Fruit fly (Drosophila melanogaster): ENCODE measurements around the gene kay.

Gene kay

DNA sequence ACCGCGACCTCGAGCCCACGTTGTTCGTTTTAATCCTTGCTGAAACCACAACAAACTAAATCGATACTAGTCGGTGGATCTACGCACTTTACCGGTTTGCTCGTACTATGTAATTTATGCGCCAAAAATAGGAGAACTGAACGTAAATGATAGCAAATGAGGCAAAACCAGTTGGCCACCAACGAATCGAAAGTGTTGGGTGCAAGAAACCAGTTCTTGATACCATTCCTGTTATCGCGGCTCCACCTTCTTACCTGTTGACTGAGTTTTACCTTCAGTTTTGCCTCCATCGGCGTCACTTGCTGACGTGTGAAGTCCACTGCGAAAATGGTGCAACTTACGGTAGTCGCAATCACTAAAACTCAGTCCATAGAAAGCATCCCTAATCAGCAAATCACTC, 25.7 kb upstream of the kay start:
- TF ChIP-seq CG7045 (GFP tag; optimal IDR thresholded peaks at IDR 0.05) (no peak), CG5204 (GFP tag; optimal IDR thresholded peaks at IDR 0.05) (no peak)

DNA sequence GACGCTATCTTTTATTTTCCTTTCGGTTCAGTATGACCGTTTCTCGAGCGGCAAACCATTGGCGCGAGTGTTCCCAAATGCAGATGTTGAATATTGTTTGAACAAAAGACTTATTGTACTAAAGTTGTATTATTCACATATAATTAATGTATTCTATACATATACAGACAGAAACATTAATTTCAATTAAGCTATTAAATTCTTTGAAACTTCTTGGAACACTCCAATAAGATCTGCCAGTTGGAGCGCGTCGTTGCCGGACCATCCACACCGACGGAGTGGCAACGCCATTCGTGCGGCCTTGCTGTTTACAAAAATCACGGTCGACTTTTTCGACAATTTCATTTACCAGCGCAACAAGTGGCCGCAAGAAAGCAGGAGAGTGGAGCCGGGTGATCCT, 20.7 kb upstream of the kay start, which contains the start of the genes Wdr24 and IntS11:
TSS of gene Wdr24 (minus strand) at position 37 of the 400 bp plus-strand sequence.
TSS of gene IntS11 (plus strand) at position 282 of the 400 bp plus-strand sequence.
- TF ChIP-seq CG7101 (tag; optimal IDR thresholded peaks at IDR 0.05) = peak; percentile 99
- no peak for TF ChIP-seq CG5204 (GFP tag; optimal IDR thresholded peaks at IDR 0.05)
- no peak for TF ChIP-seq kay (GFP tag; ENCODE audit: borderline replicate concordance)
- no peak for TF ChIP-seq Hr96 (GFP tag; optimal IDR thresholded peaks at IDR 0.05)
- peak; percentile 92 for TF ChIP-seq bab1 (GFP tag; optimal IDR thresholded peaks at IDR 0.05)
- peak; percentile 67 for TF ChIP-seq tj (GFP tag; optimal IDR thresholded peaks at IDR 0.05)
- peak; percentile 91 for TF ChIP-seq CG1620 (GFP tag; optimal IDR thresholded peaks at IDR 0.05)
- TF ChIP-seq Crg-1 (GFP tag; optimal IDR thresholded peaks at IDR 0.05) = peak; percentile 96
- TF ChIP-seq CG14711 (tag; optimal IDR thresholded peaks at IDR 0.05) = peak; percentile 93
- peak; percentile 55 for TF ChIP-seq Clk (GFP tag; optimal IDR thresholded peaks at IDR 0.05)
- peak; percentile 80 for TF ChIP-seq cic (GFP tag; optimal IDR thresholded peaks at IDR 0.05)
- TF ChIP-seq cnc (optimal IDR thresholded peaks at IDR 0.05) = no peak
- TF ChIP-seq pad (GFP tag; optimal IDR thresholded peaks at IDR 0.05) = peak; percentile 87
- peak; percentile 97 for TF ChIP-seq CG12768 (GFP tag; optimal IDR thresholded peaks at IDR 0.05)
- TF ChIP-seq CG33017 (tag; optimal IDR thresholded peaks at IDR 0.05) = peak; percentile 96
- TF ChIP-seq Mnt (GFP tag; optimal IDR thresholded peaks at IDR 0.05) = peak; percentile 85
- peak; percentile 92 for TF ChIP-seq CG11617 (GFP tag; optimal IDR thresholded peaks at IDR 0.05)
- no peak for TF ChIP-seq toe (GFP tag; optimal IDR thresholded peaks at IDR 0.05)
- TF ChIP-seq CG7045 (GFP tag; optimal IDR thresholded peaks at IDR 0.05) = peak; percentile 97
- no peak for TF ChIP-seq ovo (GFP tag; optimal IDR thresholded peaks at IDR 0.05)

DNA sequence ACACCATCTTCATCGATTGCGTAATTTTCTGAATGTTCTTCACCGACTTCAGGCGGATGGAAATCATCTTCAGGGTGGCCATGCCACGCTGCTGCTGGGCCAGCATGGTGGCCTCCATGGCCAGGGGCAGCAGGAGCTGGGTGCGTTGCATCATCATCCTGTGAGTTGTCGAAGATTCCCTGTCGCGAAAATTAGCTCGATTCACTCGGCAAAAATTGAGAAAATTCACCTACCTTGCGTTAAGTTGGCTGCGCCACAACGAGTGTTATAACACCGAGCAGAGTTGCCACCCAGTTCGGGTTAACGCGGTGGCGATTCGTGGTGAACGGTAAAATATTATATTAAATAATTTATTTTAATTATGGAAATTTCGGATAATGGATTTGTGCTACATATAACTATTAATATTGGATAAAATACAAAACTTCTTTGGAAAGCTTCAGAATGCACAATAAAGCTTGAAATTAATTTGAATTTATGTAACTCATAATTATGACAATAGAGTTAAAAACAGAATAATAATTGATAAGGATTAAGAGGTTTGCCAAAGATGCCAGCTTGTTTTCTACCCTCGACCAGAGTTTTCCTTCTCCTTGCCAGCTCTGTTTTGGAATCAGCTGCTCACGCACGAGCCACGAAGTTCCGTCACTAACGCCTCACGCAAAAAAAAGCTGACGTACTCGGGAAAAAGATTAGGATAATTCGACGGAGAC, 17.0 kb upstream of the kay start, which contains the start of the genes ATPsyngamma and yata:
TSS of gene ATPsyngamma (minus strand) at position 573 of the 713 bp plus-strand sequence.
TSS of gene yata (plus strand) at position 629 of the 713 bp plus-strand sequence.
- peak; percentile 82 for TF ChIP-seq CG14711 (tag; optimal IDR thresholded peaks at IDR 0.05)
- peak; percentile 57 for TF ChIP-seq ovo (GFP tag; optimal IDR thresholded peaks at IDR 0.05)
- no peak for TF ChIP-seq CG12768 (GFP tag; optimal IDR thresholded peaks at IDR 0.05)
- TF ChIP-seq Clk (GFP tag; optimal IDR thresholded peaks at IDR 0.05) = no peak
- TF ChIP-seq CG7101 (tag; optimal IDR thresholded peaks at IDR 0.05) = peak; percentile 64
- TF ChIP-seq CG5204 (GFP tag; optimal IDR thresholded peaks at IDR 0.05) = no peak
- TF ChIP-seq pad (GFP tag; optimal IDR thresholded peaks at IDR 0.05) = peak; percentile 35
- TF ChIP-seq kay (GFP tag; ENCODE audit: borderline replicate concordance) = no peak
- no peak for TF ChIP-seq toe (GFP tag; optimal IDR thresholded peaks at IDR 0.05)
- TF ChIP-seq CG7045 (GFP tag; optimal IDR thresholded peaks at IDR 0.05) = peak; percentile 28
- no peak for TF ChIP-seq Crg-1 (GFP tag; optimal IDR thresholded peaks at IDR 0.05)
- TF ChIP-seq cnc (optimal IDR thresholded peaks at IDR 0.05) = no peak
- no peak for TF ChIP-seq cic (GFP tag; optimal IDR thresholded peaks at IDR 0.05)
- no peak for TF ChIP-seq Hr96 (GFP tag; optimal IDR thresholded peaks at IDR 0.05)
- TF ChIP-seq bab1 (GFP tag; optimal IDR thresholded peaks at IDR 0.05) = peak; percentile 22
- no peak for TF ChIP-seq CG1620 (GFP tag; optimal IDR thresholded peaks at IDR 0.05)
- TF ChIP-seq CG33017 (tag; optimal IDR thresholded peaks at IDR 0.05) = no peak
- TF ChIP-seq Mnt (GFP tag; optimal IDR thresholded peaks at IDR 0.05) = peak; percentile 52
- TF ChIP-seq CG11617 (GFP tag; optimal IDR thresholded peaks at IDR 0.05) = peak; percentile 55
- TF ChIP-seq tj (GFP tag; optimal IDR thresholded peaks at IDR 0.05) = peak; percentile 91

DNA sequence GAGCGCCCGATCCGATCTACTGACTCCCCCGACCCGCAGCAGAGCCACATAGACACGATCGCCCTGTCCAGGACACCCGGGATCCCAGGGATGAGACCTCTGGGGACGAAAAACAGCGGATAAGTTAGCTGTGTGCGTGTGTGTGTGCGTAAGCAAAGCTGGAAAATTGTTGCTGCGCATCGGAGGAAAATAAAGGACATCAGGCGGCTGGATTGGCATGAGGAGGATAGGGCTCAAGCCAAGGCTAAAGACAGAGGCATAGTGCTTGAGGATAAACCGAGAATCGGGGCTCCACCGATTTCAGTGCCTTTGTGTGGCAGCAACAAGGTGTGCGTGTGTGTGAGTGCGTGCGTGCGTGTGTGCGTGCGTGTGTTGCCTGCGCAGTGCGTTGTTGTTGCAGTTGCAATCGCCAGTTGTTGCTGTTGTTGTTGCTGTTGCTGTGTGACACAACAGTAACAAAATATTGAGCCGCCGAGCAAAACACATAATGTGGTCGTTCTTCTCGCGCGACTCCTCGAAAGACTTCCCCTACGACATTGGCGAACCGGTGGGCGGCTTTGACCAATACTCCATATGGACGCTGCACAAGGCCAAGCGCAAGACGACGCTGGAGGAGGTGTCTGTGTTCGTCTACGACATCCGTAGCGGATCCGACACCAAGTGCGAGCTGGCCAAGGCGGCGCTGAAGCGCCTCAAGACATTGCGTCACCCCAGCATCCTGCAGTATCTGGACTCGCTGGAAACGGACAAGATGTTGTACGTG, 16.3 kb upstream of the kay start:
- no peak for TF ChIP-seq CG14711 (tag; optimal IDR thresholded peaks at IDR 0.05)
- no peak for TF ChIP-seq tj (GFP tag; optimal IDR thresholded peaks at IDR 0.05)
- no peak for TF ChIP-seq CG5204 (GFP tag; optimal IDR thresholded peaks at IDR 0.05)
- TF ChIP-seq CG33017 (tag; optimal IDR thresholded peaks at IDR 0.05) = no peak
- TF ChIP-seq cic (GFP tag; optimal IDR thresholded peaks at IDR 0.05) = no peak
- no peak for TF ChIP-seq bab1 (GFP tag; optimal IDR thresholded peaks at IDR 0.05)
- no peak for TF ChIP-seq CG11617 (GFP tag; optimal IDR thresholded peaks at IDR 0.05)
- no peak for TF ChIP-seq CG7101 (tag; optimal IDR thresholded peaks at IDR 0.05)
- TF ChIP-seq Hr96 (GFP tag; optimal IDR thresholded peaks at IDR 0.05) = no peak
- no peak for TF ChIP-seq Crg-1 (GFP tag; optimal IDR thresholded peaks at IDR 0.05)
- no peak for TF ChIP-seq CG7045 (GFP tag; optimal IDR thresholded peaks at IDR 0.05)
- TF ChIP-seq kay (GFP tag; ENCODE audit: borderline replicate concordance) = no peak
- TF ChIP-seq CG12768 (GFP tag; optimal IDR thresholded peaks at IDR 0.05) = no peak
- TF ChIP-seq Clk (GFP tag; optimal IDR thresholded peaks at IDR 0.05) = no peak
- TF ChIP-seq toe (GFP tag; optimal IDR thresholded peaks at IDR 0.05) = no peak
- TF ChIP-seq CG1620 (GFP tag; optimal IDR thresholded peaks at IDR 0.05) = no peak

DNA sequence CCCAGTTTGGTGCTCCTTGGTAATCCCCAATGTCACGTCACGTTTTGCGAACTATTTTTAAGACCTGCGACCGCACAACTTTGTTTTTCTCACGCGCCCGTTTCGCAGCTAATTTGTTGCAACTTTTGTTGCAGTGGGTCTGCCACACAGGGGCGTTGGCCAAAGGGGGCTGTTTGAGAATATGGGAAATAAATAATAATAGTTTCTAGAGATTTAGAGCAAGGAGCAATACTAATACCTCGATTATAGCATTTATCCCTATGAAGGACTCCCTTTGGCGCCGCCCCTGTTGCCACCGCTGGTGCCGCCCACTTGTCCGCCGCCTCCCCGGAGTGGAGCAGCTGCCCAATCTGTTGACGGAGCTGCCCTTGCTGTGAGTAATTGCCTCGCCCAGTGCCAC, 10.5 kb upstream of the kay start:
- TF ChIP-seq Hr96 (GFP tag; optimal IDR thresholded peaks at IDR 0.05) (no peak), CG7101 (tag; optimal IDR thresholded peaks at IDR 0.05) (no peak), toe (GFP tag; optimal IDR thresholded peaks at IDR 0.05) (no peak), CG14711 (tag; optimal IDR thresholded peaks at IDR 0.05) (no peak), Mnt (GFP tag; optimal IDR thresholded peaks at IDR 0.05) (no peak), pad (GFP tag; optimal IDR thresholded peaks at IDR 0.05) (no peak), CG11617 (GFP tag; optimal IDR thresholded peaks at IDR 0.05) (no peak), CG1620 (GFP tag; optimal IDR thresholded peaks at IDR 0.05) (no peak), cnc (optimal IDR thresholded peaks at IDR 0.05) (no peak), tj (GFP tag; optimal IDR thresholded peaks at IDR 0.05) (no peak), CG5204 (GFP tag; optimal IDR thresholded peaks at IDR 0.05) (no peak), cic (GFP tag; optimal IDR thresholded peaks at IDR 0.05) (no peak), bab1 (GFP tag; optimal IDR thresholded peaks at IDR 0.05) (no peak), CG7045 (GFP tag; optimal IDR thresholded peaks at IDR 0.05) (no peak), Clk (GFP tag; optimal IDR thresholded peaks at IDR 0.05) (no peak), kay (GFP tag; ENCODE audit: borderline replicate concordance) (no peak), CG12768 (GFP tag; optimal IDR thresholded peaks at IDR 0.05) (no peak), CG33017 (tag; optimal IDR thresholded peaks at IDR 0.05) (no peak), ovo (GFP tag; optimal IDR thresholded peaks at IDR 0.05) (no peak), Crg-1 (GFP tag; optimal IDR thresholded peaks at IDR 0.05) (no peak)

All from whole organism, adult.